Worm (Caenorhabditis elegans): ENCODE data around the gene srsx-8.

DNA sequence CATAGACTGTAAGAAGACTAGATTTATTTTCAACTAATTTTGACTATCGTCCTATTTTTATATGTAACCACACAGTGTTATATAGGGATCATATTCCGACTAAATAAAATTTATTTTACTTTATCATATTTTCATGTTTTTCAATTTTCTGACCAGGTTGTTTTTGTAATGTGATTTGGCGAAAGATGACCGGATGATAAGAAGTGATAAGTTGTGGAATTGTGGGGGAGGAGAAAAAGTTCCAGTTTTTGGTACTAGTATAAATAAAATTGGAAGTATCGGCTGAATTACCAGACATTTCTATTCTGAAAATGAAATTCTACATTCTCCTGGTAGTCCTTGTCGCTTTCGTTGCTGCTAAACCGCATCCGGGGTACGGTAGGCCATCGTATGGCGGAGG lies 32.5 kb upstream of the srsx-8 start, which contains the start of gene F16B4.7:
- no peak for TF ChIP-seq snpc-4 (tag; optimal IDR thresholded peaks at IDR 0.05)
- TF ChIP-seq spr-1 (tag; optimal IDR thresholded peaks at IDR 0.05) = no peak
- TF ChIP-seq unc-62 (GFP tag; optimal IDR thresholded peaks at IDR 0.05 in 1 of 2) = peak in 1 of 2 experiments; percentile 31
- no peak for TF ChIP-seq unc-62 (tag; optimal IDR thresholded peaks at IDR 0.05)
- no peak for TF ChIP-seq D1046.2 (GFP tag; IDR thresholded peaks at IDR 0.05)
- TF ChIP-seq nhr-28 (tag; optimal IDR thresholded peaks at IDR 0.05) = no peak
